Fruit fly (Drosophila melanogaster) whole organism, prepupa: ENCODE measurements around the gene CheA84a.

Experiments
- CG10631 ChIP-seq: fragments of 200-800 bp; sonication (Bioruptor generic); optimal IDR thresholded peaks from 2 replicates; lab custom pipeline; 2016; ENCODE audit warnings: missing biosample characterization, missing genetic modification characterization
- CG10669 ChIP-seq: fragments of 200-800 bp; sonication (Bioruptor generic); optimal IDR thresholded peaks from 3 replicates; lab custom pipeline; 2018; ENCODE audit warnings: missing biosample characterization, mild to moderate bottlenecking, missing genetic modification characterization, moderate library complexity
- CG11294 ChIP-seq: fragments of 200-800 bp; sonication (Bioruptor generic); IDR thresholded peaks from 2 replicates; pipeline ENCODE4 v1.3.6; 2022; ENCODE audit warnings: missing biosample characterization, missing genetic modification characterization
- CG11902 ChIP-seq: fragments of 200-800 bp; sonication (Bioruptor generic); optimal IDR thresholded peaks from 3 replicates; lab custom pipeline; 2016; ENCODE audit warnings: missing biosample characterization, missing genetic modification characterization
- CG1621 ChIP-seq: fragments of 200-800 bp; sonication (Bioruptor generic); optimal IDR thresholded peaks from 3 replicates; lab custom pipeline; 2018; ENCODE audit warnings: missing biosample characterization, mild to moderate bottlenecking, missing genetic modification characterization
- CG16779 ChIP-seq: fragments of 200-800 bp; sonication (Bioruptor generic); optimal IDR thresholded peaks from 3 replicates; lab custom pipeline; 2017; ENCODE audit warnings: missing biosample characterization, mild to moderate bottlenecking, missing genetic modification characterization
- CG31627 ChIP-seq: fragments of 200-800 bp; sonication (Bioruptor generic); optimal IDR thresholded peaks from 3 replicates; lab custom pipeline; 2016; ENCODE audit warnings: missing biosample characterization, missing genetic modification characterization
- CG3919 ChIP-seq: fragments of 200-800 bp; sonication (Bioruptor generic); optimal IDR thresholded peaks from 3 replicates; lab custom pipeline; 2016; ENCODE audit warnings: missing biosample characterization, missing genetic modification characterization
- CG6163 ChIP-seq: fragments of 200-800 bp; sonication (Bioruptor generic); IDR thresholded peaks from 3 replicates; pipeline ENCODE4 v1.3.6; 2022; ENCODE audit warnings: missing biosample characterization, missing genetic modification characterization
- CG6792 ChIP-seq: fragments of 200-800 bp; sonication (Bioruptor generic); optimal IDR thresholded peaks from 3 replicates; lab custom pipeline; 2016; ENCODE audit warnings: missing biosample characterization, missing genetic modification characterization
- CG6808 ChIP-seq: fragments of 200-800 bp; sonication (Bioruptor generic); optimal IDR thresholded peaks from 3 replicates; lab custom pipeline; 2017; ENCODE audit warnings: missing biosample characterization, missing genetic modification characterization, mild to moderate bottlenecking, moderate library complexity, missing genetic modification reagents
- CG6854 ChIP-seq: fragments of 200-800 bp; sonication (Bioruptor generic); optimal IDR thresholded peaks from 2 replicates; lab custom pipeline; 2017; ENCODE audit warnings: missing biosample characterization, mild to moderate bottlenecking, missing genetic modification characterization
- CG8319 ChIP-seq: fragments of 200-800 bp; sonication (Bioruptor generic); optimal IDR thresholded peaks from 3 replicates; lab custom pipeline; 2016; ENCODE audit warnings: missing biosample characterization, missing genetic modification characterization
- Eip78C ChIP-seq: fragments of 200-800 bp; sonication (Bioruptor generic); peaks from one replicate; lab custom pipeline; 2016; ENCODE audit warnings: missing biosample characterization, missing genetic modification characterization
- Eip93F ChIP-seq: fragments of 200-800 bp; sonication (Bioruptor generic); optimal IDR thresholded peaks from 2 replicates; lab custom pipeline; 2016; ENCODE audit warnings: missing biosample characterization, mild to moderate bottlenecking, missing genetic modification characterization
- Ets96B ChIP-seq: fragments of 200-800 bp; optimal IDR thresholded peaks from 2 replicates; lab custom pipeline; 2019; ENCODE audit warnings: missing biosample characterization, mild to moderate bottlenecking, missing genetic modification characterization, moderate library complexity
- Gug ChIP-seq: fragments of 200-800 bp; sonication (Bioruptor generic); IDR thresholded peaks from 2 replicates; pipeline ENCODE4 v1.3.6; 2022; ENCODE audit warnings: missing biosample characterization, missing genetic modification characterization
- Hr4 ChIP-seq: fragments of 200-800 bp; sonication (Bioruptor generic); optimal IDR thresholded peaks from 3 replicates; lab custom pipeline; 2016; ENCODE audit warnings: missing biosample characterization, missing genetic modification characterization
- Lpt ChIP-seq: fragments of 200-800 bp; sonication (Bioruptor generic); optimal IDR thresholded peaks from 3 replicates; lab custom pipeline; 2016; ENCODE audit warnings: missing biosample characterization, missing genetic modification characterization
- Met ChIP-seq: fragments of 200-800 bp; sonication (Bioruptor generic); optimal IDR thresholded peaks from 3 replicates; lab custom pipeline; 2016; ENCODE audit warnings: missing biosample characterization, missing genetic modification characterization
- OdsH ChIP-seq: fragments of 200-800 bp; sonication (Bioruptor generic); optimal IDR thresholded peaks from 3 replicates; lab custom pipeline; 2016; ENCODE audit warnings: missing biosample characterization, missing genetic modification characterization
- Smox ChIP-seq: fragments of 200-800 bp; sonication (Bioruptor generic); optimal IDR thresholded peaks from 3 replicates; lab custom pipeline; 2016; ENCODE audit warnings: missing biosample characterization, missing genetic modification characterization
- Sox102F ChIP-seq: fragments of 200-800 bp; sonication (Bioruptor generic); optimal IDR thresholded peaks from 2 replicates; lab custom pipeline; 2016; ENCODE audit warnings: missing biosample characterization, mild to moderate bottlenecking, missing genetic modification characterization
- Sox14 ChIP-seq: fragments of 200-800 bp; sonication (Bioruptor generic); optimal IDR thresholded peaks from 3 replicates; lab custom pipeline; 2016; ENCODE audit warnings: missing biosample characterization, missing genetic modification characterization
- Sox15 ChIP-seq: fragments of 200-800 bp; sonication (Bioruptor generic); optimal IDR thresholded peaks from 3 replicates; lab custom pipeline; 2016; ENCODE audit warnings: missing biosample characterization, missing genetic modification characterization
- cyc ChIP-seq: fragments of 200-800 bp; sonication (Bioruptor generic); optimal IDR thresholded peaks from 3 replicates; lab custom pipeline; 2016; ENCODE audit warnings: missing biosample characterization, missing genetic modification characterization
- dac ChIP-seq: fragments of 200-800 bp; sonication (Bioruptor generic); optimal IDR thresholded peaks from 2 replicates; lab custom pipeline; 2017; ENCODE audit warnings: missing biosample characterization, mild to moderate bottlenecking, missing genetic modification characterization
- dsx ChIP-seq: fragments of 200-800 bp; optimal IDR thresholded peaks from 3 replicates; lab custom pipeline; 2019; ENCODE audit warnings: missing biosample characterization, mild to moderate bottlenecking, missing genetic modification characterization, moderate library complexity; ENCODE audit not compliant: poor library complexity, severe bottlenecking
- eg ChIP-seq: fragments of 200-800 bp; sonication (Bioruptor generic); IDR thresholded peaks from 3 replicates; pipeline ENCODE4 v1.3.6; 2022; ENCODE audit warnings: missing biosample characterization, missing genetic modification characterization
- fd59A ChIP-seq: fragments of 200-800 bp; sonication (Bioruptor generic); optimal IDR thresholded peaks from 2 replicates; lab custom pipeline; 2017; ENCODE audit warnings: missing biosample characterization, mild to moderate bottlenecking, missing genetic modification characterization, missing genetic modification reagents
- lz ChIP-seq: fragments of 200-800 bp; sonication (Bioruptor generic); optimal IDR thresholded peaks from 3 replicates; lab custom pipeline; 2016; ENCODE audit warnings: missing biosample characterization, missing genetic modification characterization
- salr ChIP-seq, 2 experiments: fragments of 200-800 bp; sonication (Bioruptor generic); optimal IDR thresholded peaks; 3 replicates each; lab custom pipeline; 2016 to 2018; ENCODE audit warnings: missing biosample characterization in 2 of 2, missing genetic modification characterization in 2 of 2, mild to moderate bottlenecking in 1 of 2
- spab ChIP-seq: fragments of 200-800 bp; sonication (Bioruptor generic); optimal IDR thresholded peaks from 2 replicates; lab custom pipeline; 2017; ENCODE audit warnings: missing biosample characterization, mild to moderate bottlenecking, missing genetic modification characterization, missing genetic modification reagents
- ss ChIP-seq, 2 experiments: fragments of 200-800 bp; sonication (Bioruptor generic); optimal IDR thresholded peaks; 2 replicates in 1 of 2; 3 replicates in 1 of 2; lab custom pipeline; 2017 to 2018; ENCODE audit warnings: mild to moderate bottlenecking in 2 of 2, missing biosample characterization in 2 of 2, missing genetic modification characterization in 2 of 2, moderate library complexity in 1 of 2

CheA84a gene

dm6 chr3R:8160056-8161017 is 44.3 kb downstream of the CheA84a start:
- TF ChIP-seq Sox14 (no peak), CG11902 (GFP tag; lab: Kevin White, UChicago) (no peak), lz (GFP tag; lab: Kevin White, UChicago) (no peak), salr (GFP tag; optimal IDR thresholded peaks at IDR 0.05; lab: Kevin White, UChicago) (no peak), Sox15 (GFP tag; lab: Kevin White, UChicago) (no peak), CG11294 (GFP tag; lab: Robert Waterston, UW) (no peak), CG6163 (GFP tag; lab: Robert Waterston, UW) (no peak), CG10669 (GFP tag; lab: Kevin White, UChicago) (no peak), Eip93F (GFP tag; lab: Kevin White, UChicago) (no peak), dac (GFP tag; lab: Kevin White, UChicago) (no peak), eg (GFP tag; lab: Robert Waterston, UW) (no peak), Smox (GFP tag; lab: Kevin White, UChicago) (no peak), Lpt (GFP tag; lab: Kevin White, UChicago) (no peak)

dm6 chr3R:8158328-8158727 is 46.3 kb downstream of the CheA84a start:
- TF ChIP-seq Sox14 (no peak), CG10669 (GFP tag; lab: Kevin White, UChicago) (no peak), Ets96B (tag; lab: Kevin White, UChicago) (no peak), CG3919 (GFP tag; lab: Kevin White, UChicago) (no peak), CG6808 (GFP tag; lab: Kevin White, UChicago) (no peak), CG6854 (GFP tag; lab: Kevin White, UChicago) (no peak), Hr4 (no peak), salr (GFP tag; optimal IDR thresholded peaks at IDR 0.05; lab: Kevin White, UChicago) (no peak), spab (GFP tag; lab: Kevin White, UChicago) (no peak), CG8319 (GFP tag; lab: Kevin White, UChicago) (no peak), OdsH (GFP tag; lab: Kevin White, UChicago) (no peak), cyc (GFP tag; lab: Kevin White, UChicago) (no peak), Sox102F (GFP tag; lab: Kevin White, UChicago) (no peak), Gug (GFP tag; lab: Robert Waterston, UW) (no peak), dac (GFP tag; lab: Kevin White, UChicago) (no peak), fd59A (no peak), Met (GFP tag; lab: Kevin White, UChicago) (no peak), CG6792 (no peak), CG31627 (GFP tag; lab: Kevin White, UChicago) (no peak)

- TF ChIP-seq CG1621 (tag; lab: Kevin White, UChicago) (no peak), spab (GFP tag; lab: Kevin White, UChicago) (no peak), CG10631 (GFP tag; lab: Kevin White, UChicago) (no peak), CG16779 (tag; lab: Kevin White, UChicago) (no peak), ss (GFP tag; optimal IDR thresholded peaks at IDR 0.05; lab: Kevin White, UChicago) (peak in 1 of 2 experiments; percentile 52), Eip78C (peak; percentile 32), dsx (GFP tag; lab: Kevin White, UChicago) (no peak)
Measured at dm6 chr3R:8157247-8157646, 47.4 kb downstream of the CheA84a start.
